Fruit fly (Drosophila melanogaster): Measurements from ENCODE around the gene PNPase.

dm6 chr3R:31443023-31443422, 37.8 kb upstream of the PNPase start:
- TF ChIP-seq CG8478 (optimal IDR thresholded peaks at IDR 0.05) (no peak), psq (optimal IDR thresholded peaks at IDR 0.05) (no peak), EcR (GFP tag; optimal IDR thresholded peaks at IDR 0.05) (no peak), Dll (optimal IDR thresholded peaks at IDR 0.05) (no peak)

Measured in whole organism.